Worm (Caenorhabditis elegans): ENCODE data around the gene erd-2.1.

Gene erd-2.1

DNA sequence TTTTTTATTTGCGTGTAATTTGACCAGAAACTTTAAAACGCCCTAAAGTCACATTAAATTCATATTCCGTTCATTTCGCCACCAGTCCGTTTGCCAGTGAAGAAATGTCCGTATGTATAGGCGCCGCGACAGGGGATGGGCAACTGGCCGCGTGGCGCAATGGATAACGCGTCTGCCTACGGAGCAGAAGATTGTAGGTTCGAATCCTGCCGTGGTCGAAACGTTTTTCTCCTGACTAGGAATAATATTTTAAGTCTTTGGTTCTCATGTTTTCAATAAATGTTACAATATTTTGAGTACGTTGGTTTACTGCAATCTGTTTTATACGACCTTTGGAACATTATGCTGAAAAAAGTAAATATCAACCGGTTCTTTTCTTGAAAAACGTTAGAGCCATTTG, 13.6 kb downstream of the erd-2.1 start (continued):
- TF ChIP-seq unc-62 (GFP tag; optimal IDR thresholded peaks at IDR 0.05 in 1 of 2) (peak in 1 of 2 experiments; percentile 67), unc-62 (tag; optimal IDR thresholded peaks at IDR 0.05) (no peak), ceh-20 (GFP tag; IDR thresholded peaks at IDR 0.05) (peak; percentile 79), zfp-2 (tag; optimal IDR thresholded peaks at IDR 0.05) (peak; percentile 15), nhr-28 (tag; optimal IDR thresholded peaks at IDR 0.05) (peak; percentile 15), nhr-41 (GFP tag; IDR thresholded peaks at IDR 0.05) (peak; percentile 58; the same call in 1 of the 2 replicates), R02D3.7 (tag; optimal IDR thresholded peaks at IDR 0.05) (no peak), dmd-9 (GFP tag; IDR thresholded peaks at IDR 0.05) (peak; percentile 84), madf-5 (GFP tag; IDR thresholded peaks at IDR 0.05) (peak; percentile 19 to 34; a peak in 1 of 4 replicates), lin-29 (GFP tag; IDR thresholded peaks at IDR 0.05) (0 out of 2 replicates have a peak, but pooled peaks have one; percentile 63), ceh-32 (tag; optimal IDR thresholded peaks at IDR 0.05; ENCODE audit: poor library complexity) (peak; percentile 58), duxl-1 (tag; optimal IDR thresholded peaks at IDR 0.05; ENCODE audit: poor library complexity) (peak; percentile 85), hlh-11 (tag; optimal IDR thresholded peaks at IDR 0.05) (peak; percentile 59), ces-1 (GFP tag; optimal IDR thresholded peaks at IDR 0.05) (peak; percentile 5), Y75B8A.6 (GFP tag; IDR thresholded peaks at IDR 0.05) (peak; percentile 74), zip-11 (GFP tag; IDR thresholded peaks at IDR 0.05) (no peak), F49E8.2 (tag; optimal IDR thresholded peaks at IDR 0.05; ENCODE audit: borderline replicate concordance) (peak; percentile 30), ztf-11 (tag; optimal IDR thresholded peaks at IDR 0.05) (no peak), lin-38 (GFP tag; IDR thresholded peaks at IDR 0.05) (peak; percentile 77), set-16 (GFP tag; IDR thresholded peaks at IDR 0.05) (peak; percentile 26; the same call in 1 of the 2 replicates), lim-7 (GFP tag; IDR thresholded peaks at IDR 0.05) (peak; percentile 90), rbr-2 (tag; optimal IDR thresholded peaks at IDR 0.05) (peak; percentile 64), T26A8.4 (GFP tag; IDR thresholded peaks at IDR 0.05) (peak; percentile 84), Y105C5A.15 (GFP tag; IDR thresholded peaks at IDR 0.05) (peak; percentile 79; the same call in 1 of the 2 replicates), mdt-29 (GFP tag; IDR thresholded peaks at IDR 0.05) (0 out of 2 replicates have a peak, but pooled peaks have one; percentile 58), daf-12 (tag; optimal IDR thresholded peaks at IDR 0.05) (no peak), ceh-82 (tag; optimal IDR thresholded peaks at IDR 0.05) (no peak), hif-1 (tag; optimal IDR thresholded peaks at IDR 0.05) (peak in 1 of 2 experiments; percentile 6), F44E2.7 (GFP tag; IDR thresholded peaks at IDR 0.05) (peak; percentile 93), cey-2 (tag; optimal IDR thresholded peaks at IDR 0.05; ENCODE audit: borderline replicate concordance, insufficient read depth) (no peak), attf-4 (tag; optimal IDR thresholded peaks at IDR 0.05) (no peak), nhr-237 (tag; optimal IDR thresholded peaks at IDR 0.05) (no peak), dmd-8 (GFP tag; IDR thresholded peaks at IDR 0.05) (peak; percentile 80), fkh-10 (GFP tag; optimal IDR thresholded peaks at IDR 0.05) (peak; percentile 25), lin-39 (tag; optimal IDR thresholded peaks at IDR 0.05) (no peak), nhr-6 (tag; optimal IDR thresholded peaks at IDR 0.05) (peak; percentile 5), daf-8 (GFP tag; IDR thresholded peaks at IDR 0.05) (0 out of 2 replicates have a peak, but pooled peaks have one; percentile 50), pha-4 (GFP tag; IDR thresholded peaks at IDR 0.05) (peak; percentile 85), pha-4 (tag; optimal IDR thresholded peaks at IDR 0.05) (no peak), php-3 (GFP tag; IDR thresholded peaks at IDR 0.05) (peak; percentile 76), mep-1 (tag; optimal IDR thresholded peaks at IDR 0.05) (peak; percentile 58), fos-1 (tag; optimal IDR thresholded peaks at IDR 0.05) (no peak), ztf-7 (tag; optimal IDR thresholded peaks at IDR 0.05) (peak; percentile 57), ceh-28 (tag; optimal IDR thresholded peaks at IDR 0.05) (no peak), lin-15B (tag; optimal IDR thresholded peaks at IDR 0.05) (no peak), ZK546.5 (tag; optimal IDR thresholded peaks at IDR 0.05) (no peak), nhr-42 (GFP tag; IDR thresholded peaks at IDR 0.05) (peak; percentile 68; the same call in 1 of the 2 replicates), aly-2 (tag; optimal IDR thresholded peaks at IDR 0.05) (no peak), Y5F2A.4 (GFP tag; optimal IDR thresholded peaks at IDR 0.05) (peak; percentile 55), spr-1 (tag; optimal IDR thresholded peaks at IDR 0.05) (peak; percentile 67), nhr-111 (GFP tag; optimal IDR thresholded peaks at IDR 0.05) (peak; percentile 76), egl-27 (tag; optimal IDR thresholded peaks at IDR 0.05) (no peak)

Data from whole organism, L4 larva.